Worm (Caenorhabditis elegans) whole organism, L1 larva: ENCODE results near the gene oig-1.
A peak's percentile ranks its signal among the peaks of the same experiment; 100 is the strongest.

Source experiments
- C04F5.9 ChIP-seq: sonication (generic microtip); optimal IDR thresholded peaks from 2 replicates; lab custom pipeline; 2016; ENCODE audit warnings: missing genetic modification characterization, missing compliant biosample characterization
- C16A3.4 ChIP-seq: fragments of 150-350 bp; optimal IDR thresholded peaks from 2 replicates; lab custom pipeline; 2014; ENCODE audit warnings: missing biosample characterization, missing genetic modification characterization
- alr-1 ChIP-seq: fragments of 200-800 bp; sonication (Bioruptor generic); optimal IDR thresholded peaks from 2 replicates; lab custom pipeline; 2018; ENCODE audit warnings: borderline replicate concordance, mild to moderate bottlenecking, missing genetic modification characterization, missing compliant biosample characterization
- blmp-1 ChIP-seq: fragments of 150-350 bp; optimal IDR thresholded peaks from 2 replicates; lab custom pipeline; 2014; ENCODE audit warnings: missing biosample characterization, missing genetic modification characterization
- ceh-63 ChIP-seq: fragments of 200-800 bp; sonication (Bioruptor generic); optimal IDR thresholded peaks from 2 replicates; lab custom pipeline; 2018; ENCODE audit warnings: mild to moderate bottlenecking, missing genetic modification characterization, missing compliant biosample characterization
- ceh-8 ChIP-seq: fragments of 200-800 bp; sonication (Bioruptor generic); optimal IDR thresholded peaks from 2 replicates; lab custom pipeline; 2018; ENCODE audit warnings: mild to moderate bottlenecking, missing genetic modification characterization, moderate library complexity, missing compliant biosample characterization
- ceh-82 ChIP-seq, 3 experiments: fragments of 150-350 bp in 1 of 3; sonication (generic microtip) in 2 of 3; optimal IDR thresholded peaks; 2 replicates each; lab custom pipeline; 2014 to 2017; ENCODE audit warnings: missing biosample characterization in 3 of 3, missing genetic modification characterization in 3 of 3
- ceh-88 ChIP-seq: fragments of 200-800 bp; sonication (Bioruptor generic); IDR thresholded peaks from 2 replicates; pipeline ENCODE4 v1.3.6; 2022; ENCODE audit warnings: missing genetic modification characterization, missing compliant biosample characterization
- ceh-90 ChIP-seq: sonication (generic microtip); optimal IDR thresholded peaks from 2 replicates; lab custom pipeline; 2016; ENCODE audit warnings: missing genetic modification characterization, missing compliant biosample characterization
- dpl-1 ChIP-seq, 3 experiments: fragments of 150-350 bp in 2 of 3; sonication (generic microtip) in 1 of 3; optimal IDR thresholded peaks; 2 replicates each; lab custom pipeline; 2014 to 2017; ENCODE audit warnings: missing biosample characterization in 3 of 3, missing genetic modification characterization in 3 of 3, missing genetic modification reagents in 3 of 3
- dsc-1 ChIP-seq: sonication (generic microtip); optimal IDR thresholded peaks from 2 replicates; lab custom pipeline; 2016; ENCODE audit warnings: mild to moderate bottlenecking, missing genetic modification characterization, missing compliant biosample characterization
- efl-1 ChIP-seq, 4 experiments: fragments of 150-350 bp; optimal IDR thresholded peaks in 3 of 4; peaks in 1 of 4; 1 replicate in 1 of 4; 2 replicates in 3 of 4; lab custom pipeline; 2014; ENCODE audit warnings: missing biosample characterization in 2 of 4, missing genetic modification characterization in 2 of 4, missing genetic modification reagents in 2 of 4
- egl-13 ChIP-seq: sonication (generic microtip); optimal IDR thresholded peaks from 2 replicates; lab custom pipeline; 2016; ENCODE audit warnings: missing genotype, missing genetic modification reagents, missing genetic modification characterization, missing compliant biosample characterization
- fkh-10 ChIP-seq: sonication (generic microtip); optimal IDR thresholded peaks from 2 replicates; lab custom pipeline; 2017; ENCODE audit warnings: missing biosample characterization, missing genetic modification reagents, missing genetic modification characterization
- fkh-8 ChIP-seq: sonication (generic microtip); optimal IDR thresholded peaks from 2 replicates; lab custom pipeline; 2016; ENCODE audit warnings: mild to moderate bottlenecking, missing genetic modification characterization, missing compliant biosample characterization
- fos-1 ChIP-seq: fragments of 150-350 bp; optimal IDR thresholded peaks from 2 replicates; lab custom pipeline; 2014; ENCODE audit warnings: missing biosample characterization, missing genetic modification characterization
- grh-1 ChIP-seq: fragments of 200-800 bp; sonication (Bioruptor generic); IDR thresholded peaks from 2 replicates; pipeline ENCODE4 v1.3.6; 2022; ENCODE audit warnings: missing genetic modification reagents, missing genetic modification characterization, missing compliant biosample characterization
- irx-1 ChIP-seq: sonication (generic microtip); optimal IDR thresholded peaks from 2 replicates; lab custom pipeline; 2016; ENCODE audit warnings: missing genetic modification characterization, missing compliant biosample characterization
- isw-1 ChIP-seq: fragments of 200-800 bp; sonication (Bioruptor generic); IDR thresholded peaks from 2 replicates; pipeline ENCODE4 v1.3.6; 2022; ENCODE audit warnings: missing genetic modification characterization, missing compliant biosample characterization
- lin-13 ChIP-seq: fragments of 150-350 bp; optimal IDR thresholded peaks from 2 replicates; lab custom pipeline; 2014; ENCODE audit warnings: missing biosample characterization, missing genetic modification reagents, missing genetic modification characterization
- lin-14 ChIP-seq: fragments of 200-800 bp; sonication (Bioruptor generic); optimal IDR thresholded peaks from 2 replicates; lab custom pipeline; 2018; ENCODE audit warnings: mild to moderate bottlenecking, missing genetic modification characterization, moderate library complexity, missing compliant biosample characterization
- lin-15B ChIP-seq: fragments of 150-350 bp; sonication (generic microtip); optimal IDR thresholded peaks from 3 replicates; lab custom pipeline; 2014; ENCODE audit warnings: missing biosample characterization, missing genetic modification characterization
- lin-35 ChIP-seq, 2 experiments: fragments of 150-350 bp; optimal IDR thresholded peaks; 2 replicates each; lab custom pipeline; 2014; ENCODE audit warnings: missing biosample characterization in 2 of 2, missing genetic modification characterization in 2 of 2, missing genetic modification reagents in 2 of 2
- lsy-2 ChIP-seq, 2 experiments: fragments of 150-350 bp; optimal IDR thresholded peaks; 2 replicates each; lab custom pipeline; 2014; ENCODE audit warnings: missing biosample characterization in 2 of 2, missing genetic modification characterization in 2 of 2
- mab-9 ChIP-seq: fragments of 200-800 bp; sonication (Bioruptor generic); IDR thresholded peaks from 2 replicates; pipeline ENCODE4 v1.3.6; 2022; ENCODE audit warnings: missing genetic modification reagents, missing genetic modification characterization, missing compliant biosample characterization
- mep-1 ChIP-seq: fragments of 150-350 bp; optimal IDR thresholded peaks from 2 replicates; lab custom pipeline; 2014; ENCODE audit warnings: missing biosample characterization, missing genetic modification characterization
- nhr-19 ChIP-seq: fragments of 200-800 bp; sonication (Bioruptor generic); conservative IDR thresholded peaks from 2 replicates; pipeline ENCODE4 v1.3.6; 2022; ENCODE audit warnings: missing genetic modification characterization, missing compliant biosample characterization
- nhr-20 ChIP-seq: sonication (generic microtip); optimal IDR thresholded peaks from 2 replicates; lab custom pipeline; 2016; ENCODE audit warnings: mild to moderate bottlenecking, missing genetic modification characterization, missing compliant biosample characterization
- nhr-47 ChIP-seq: sonication (generic microtip); optimal IDR thresholded peaks from 2 replicates; lab custom pipeline; 2016; ENCODE audit warnings: mild to moderate bottlenecking, missing genetic modification characterization, moderate library complexity, missing compliant biosample characterization
- nhr-71 ChIP-seq: sonication (generic microtip); optimal IDR thresholded peaks from 2 replicates; lab custom pipeline; 2016; ENCODE audit warnings: mild to moderate bottlenecking, missing genetic modification characterization, moderate library complexity, missing compliant biosample characterization
- nhr-85 ChIP-seq: sonication (generic microtip); peaks from one replicate; lab custom pipeline; 2016; ENCODE audit warnings: missing genetic modification characterization, inconsistent platforms, missing compliant biosample characterization
- nhr-90 ChIP-seq: sonication (generic microtip); optimal IDR thresholded peaks from 2 replicates; lab custom pipeline; 2016; ENCODE audit warnings: mild to moderate bottlenecking, missing genetic modification characterization, missing compliant biosample characterization; ENCODE audit not compliant: poor library complexity
- pax-3 ChIP-seq: fragments of 200-800 bp; sonication (Bioruptor generic); optimal IDR thresholded peaks from 2 replicates; lab custom pipeline; 2018; ENCODE audit warnings: mild to moderate bottlenecking, missing genetic modification characterization, moderate library complexity, missing compliant biosample characterization
- rnt-1 ChIP-seq: sonication (generic microtip); optimal IDR thresholded peaks from 2 replicates; lab custom pipeline; 2016; ENCODE audit warnings: mild to moderate bottlenecking, missing genetic modification characterization, moderate library complexity, missing compliant biosample characterization
- snpc-4 ChIP-seq: fragments of 150-350 bp; optimal IDR thresholded peaks from 2 replicates; lab custom pipeline; 2014; ENCODE audit warnings: missing biosample characterization, missing genetic modification characterization
- snu-23 ChIP-seq: sonication (generic microtip); optimal IDR thresholded peaks from 2 replicates; lab custom pipeline; 2016; ENCODE audit warnings: missing genetic modification characterization, missing compliant biosample characterization
- sox-4 ChIP-seq: sonication (generic microtip); optimal IDR thresholded peaks from 2 replicates; lab custom pipeline; 2016; ENCODE audit warnings: missing genetic modification characterization, missing compliant biosample characterization
- swsn-7 ChIP-seq: sonication (generic microtip); optimal IDR thresholded peaks from 2 replicates; lab custom pipeline; 2016; ENCODE audit warnings: missing genetic modification characterization, missing compliant biosample characterization
- tbx-2 ChIP-seq: sonication (generic microtip); optimal IDR thresholded peaks from 2 replicates; lab custom pipeline; 2016; ENCODE audit warnings: missing genetic modification characterization, missing compliant biosample characterization
- unc-130 ChIP-seq: fragments of 150-350 bp; optimal IDR thresholded peaks from 2 replicates; lab custom pipeline; 2017; ENCODE audit warnings: missing biosample characterization, missing genetic modification characterization, inconsistent platforms
- unc-86 ChIP-seq: sonication (generic microtip); optimal IDR thresholded peaks from 2 replicates; lab custom pipeline; 2016; ENCODE audit warnings: missing genetic modification characterization, missing compliant biosample characterization
- unc-98 ChIP-seq: fragments of 200-800 bp; sonication (Bioruptor generic); IDR thresholded peaks from 2 replicates; pipeline ENCODE4 v1.3.6; 2022; ENCODE audit warnings: missing genetic modification characterization, missing compliant biosample characterization
- vab-15 ChIP-seq: sonication (generic microtip); optimal IDR thresholded peaks from 2 replicates; lab custom pipeline; 2017; ENCODE audit warnings: missing genotype, mild to moderate bottlenecking, missing genetic modification characterization, missing compliant biosample characterization
- xbp-1 ChIP-seq: sonication (generic microtip); optimal IDR thresholded peaks from 2 replicates; lab custom pipeline; 2016; ENCODE audit warnings: missing genetic modification characterization, missing compliant biosample characterization

The oig-1 gene

DNA sequence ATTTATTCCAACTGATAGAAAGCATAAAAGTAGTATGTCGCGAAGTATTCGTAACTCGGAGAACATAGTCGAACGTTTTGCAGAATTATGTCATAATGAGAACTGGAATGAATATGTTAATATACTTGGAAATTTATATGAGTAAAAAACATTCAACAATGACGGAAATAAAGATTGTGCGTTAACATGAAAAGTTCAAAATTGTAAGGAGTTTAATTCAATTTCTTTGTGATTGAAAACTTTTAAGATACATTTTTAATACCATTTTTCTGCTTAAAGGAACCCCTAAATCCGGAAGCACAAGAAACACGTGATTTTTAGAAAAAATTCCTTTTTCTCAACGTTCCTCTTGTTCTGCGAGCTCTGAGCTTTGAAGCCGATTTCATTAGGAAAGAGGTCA lies at the start of gene oig-1:
Gene oig-1, minus strand, starts transcription at position 101 of the 400 bp plus-strand sequence.
- TF ChIP-seq fos-1 (tag; lab: Kevin White, UChicago) (no peak), lin-15B (no peak), egl-13 (tag; lab: Kevin White, UChicago) (no peak), ceh-82 (tag; optimal IDR thresholded peaks at IDR 0.05; lab: Kevin White, UChicago) (no peak), alr-1 (tag; lab: Kevin White, UChicago) (no peak), sox-4 (tag; lab: Kevin White, UChicago) (no peak), ceh-90 (no peak), dsc-1 (no peak), vab-15 (tag; lab: Kevin White, UChicago) (no peak), mab-9 (no peak)

- no peak for TF ChIP-seq nhr-19
These were observed 33.0 kb upstream of the oig-1 start, which contains the start of gene C09E7.8 for ce11 chrIII:6558487-6558886. TSS of gene C09E7.8 (minus strand) at chrIII:6558587.

ce11 chrIII:6551187-6552058 lies 26.0 kb upstream of the oig-1 start, which contains the start of gene C09E7.7:
TSS of gene C09E7.7 (minus strand) at chrIII:6551243.
- TF ChIP-seq C04F5.9 (tag; lab: Kevin White, UChicago) (peak; percentile 13), fkh-10 (GFP tag; lab: Kevin White, UChicago) (peak; percentile 33), xbp-1 (tag; lab: Kevin White, UChicago) (peak; percentile 45), C16A3.4 (tag; lab: Kevin White, UChicago) (peak; percentile 39), blmp-1 (peak; percentile 33), ceh-8 (GFP tag; lab: Kevin White, UChicago) (peak; percentile 24), pax-3 (tag; lab: Kevin White, UChicago) (peak; percentile 71), isw-1 (GFP tag; lab: Robert Waterston, UW) (peak; percentile 47), lin-13 (peak; percentile 10), nhr-20 (tag; lab: Kevin White, UChicago) (peak; percentile 42), nhr-90 (tag; lab: Kevin White, UChicago) (peak; percentile 76), nhr-19 (peak; percentile 70), irx-1 (peak; percentile 27), grh-1 (GFP tag; lab: Robert Waterston, UW) (peak; percentile 17; the same call in 1 of the 2 replicates), lin-14 (GFP tag; lab: Kevin White, UChicago) (peak; percentile 93), rnt-1 (tag; lab: Kevin White, UChicago) (peak; percentile 79), ceh-63 (GFP tag; lab: Kevin White, UChicago) (peak; percentile 70), snpc-4 (tag; lab: Kevin White, UChicago) (peak; percentile 2), unc-98 (GFP tag; lab: Robert Waterston, UW) (peak; percentile 62), snu-23 (GFP tag; lab: Kevin White, UChicago) (peak; percentile 51), sox-4 (tag; lab: Kevin White, UChicago) (peak; percentile 52), unc-86 (tag; lab: Kevin White, UChicago) (peak; percentile 76), unc-130 (tag; lab: Kevin White, UChicago) (peak; percentile 3), ceh-88 (GFP tag; lab: Robert Waterston, UW) (peak; percentile 64), tbx-2 (tag; lab: Kevin White, UChicago) (peak; percentile 67), mab-9 (peak; percentile 64), lin-15B (peak; percentile 15), dsc-1 (peak; percentile 25), nhr-71 (tag; lab: Kevin White, UChicago) (peak; percentile 77), swsn-7 (tag; lab: Kevin White, UChicago) (peak; percentile 39), egl-13 (tag; lab: Kevin White, UChicago) (peak; percentile 76), lsy-2 (tag; optimal IDR thresholded peaks at IDR 0.05; lab: Kevin White, UChicago) (peak; percentile 61 to 63), fkh-8 (peak; percentile 67), mep-1 (tag; lab: Kevin White, UChicago) (peak; percentile 61), fos-1 (tag; lab: Kevin White, UChicago) (peak; percentile 3), nhr-47 (tag; lab: Kevin White, UChicago) (peak; percentile 82), nhr-85 (tag; lab: Kevin White, UChicago) (peak; percentile 77), lin-35 (GFP tag; optimal IDR thresholded peaks at IDR 0.05; lab: Kevin White, UChicago) (peak; percentile 42 to 43), efl-1 (optimal IDR thresholded peaks at IDR 0.05; lab: Kevin White, UChicago) (peak; percentile 23 to 68), efl-1 (GFP tag; optimal IDR thresholded peaks at IDR 0.05 in 1 of 2; lab: Kevin White, UChicago) (peak; percentile 49 to 96), dpl-1 (GFP tag; optimal IDR thresholded peaks at IDR 0.05; lab: Kevin White, UChicago) (peak; percentile 34 to 52 (median 37)), ceh-82 (tag; optimal IDR thresholded peaks at IDR 0.05; lab: Kevin White, UChicago) (peak in 1 of 3 experiments; percentile 43)
